Worm (Caenorhabditis elegans) whole organism, mixed stage, embryonic: Measurements from ENCODE around the gene ZK1067.4.

Source experiments
- bed-3 ChIP-seq: fragments of 200-800 bp; sonication (Bioruptor generic); optimal IDR thresholded peaks from 3 replicates; lab custom pipeline; 2018; ENCODE audit warnings: mild to moderate bottlenecking, missing genetic modification characterization, moderate library complexity, missing compliant biosample characterization
- blmp-1 ChIP-seq: fragments of 150-350 bp; optimal IDR thresholded peaks from 2 replicates; lab custom pipeline; 2014; ENCODE audit warnings: missing biosample characterization, missing genetic modification characterization
- ceh-39 ChIP-seq: fragments of 150-350 bp; optimal IDR thresholded peaks from 2 replicates; lab custom pipeline; 2014; ENCODE audit warnings: missing biosample characterization, missing genetic modification characterization
- ceh-83 ChIP-seq: fragments of 200-800 bp; sonication (Bioruptor generic); optimal IDR thresholded peaks from 2 replicates; lab custom pipeline; 2018; ENCODE audit warnings: mild to moderate bottlenecking, missing genetic modification characterization, missing compliant biosample characterization
- ces-1 ChIP-seq: fragments of 150-350 bp; optimal IDR thresholded peaks from 2 replicates; lab custom pipeline; 2014; ENCODE audit warnings: missing biosample characterization, missing genetic modification reagents, missing genetic modification characterization
- cnd-1 ChIP-seq: fragments of 200-800 bp; sonication (Bioruptor generic); optimal IDR thresholded peaks from 2 replicates; lab custom pipeline; 2018; ENCODE audit warnings: mild to moderate bottlenecking, missing genetic modification characterization, missing compliant biosample characterization
- drap-1 ChIP-seq: fragments of 200-800 bp; sonication (Bioruptor generic); optimal IDR thresholded peaks from 3 replicates; lab custom pipeline; 2018; ENCODE audit warnings: mild to moderate bottlenecking, missing genetic modification characterization, missing compliant biosample characterization
- elt-1 ChIP-seq: sonication (generic microtip); optimal IDR thresholded peaks from 2 replicates; lab custom pipeline; 2017; ENCODE audit warnings: missing genetic modification characterization, mild to moderate bottlenecking, missing compliant biosample characterization, antibody characterized with exemption, moderate library complexity, borderline replicate concordance; ENCODE audit not compliant: insufficient read depth
- elt-3 ChIP-seq: fragments of 150-350 bp; optimal IDR thresholded peaks from 2 replicates; lab custom pipeline; 2014; ENCODE audit warnings: missing biosample characterization, missing genetic modification characterization
- flh-1 ChIP-seq: fragments of 200-800 bp; sonication (Bioruptor generic); optimal IDR thresholded peaks from 2 replicates; lab custom pipeline; 2018; ENCODE audit warnings: mild to moderate bottlenecking, missing genetic modification characterization, moderate library complexity, missing compliant biosample characterization
- ham-2 ChIP-seq: fragments of 200-800 bp; sonication (Bioruptor generic); optimal IDR thresholded peaks from 2 replicates; lab custom pipeline; 2018; ENCODE audit warnings: mild to moderate bottlenecking, missing genetic modification characterization, missing compliant biosample characterization
- hlh-1 ChIP-seq: fragments of 150-350 bp; optimal IDR thresholded peaks from 2 replicates; lab custom pipeline; 2014; ENCODE audit warnings: missing biosample characterization, missing genetic modification reagents, missing genetic modification characterization
- lin-13 ChIP-seq: fragments of 150-350 bp; optimal IDR thresholded peaks from 2 replicates; lab custom pipeline; 2014; ENCODE audit warnings: missing biosample characterization, missing genetic modification characterization
- lin-32 ChIP-seq: fragments of 200-800 bp; sonication (Bioruptor generic); optimal IDR thresholded peaks from 2 replicates; lab custom pipeline; 2018; ENCODE audit warnings: mild to moderate bottlenecking, missing genetic modification characterization, missing compliant biosample characterization
- lsy-2 ChIP-seq: fragments of 150-350 bp; optimal IDR thresholded peaks from 2 replicates; lab custom pipeline; 2014; ENCODE audit warnings: missing biosample characterization, missing genetic modification characterization
- mab-5 ChIP-seq: fragments of 150-350 bp; optimal IDR thresholded peaks from 2 replicates; lab custom pipeline; 2014; ENCODE audit warnings: missing biosample characterization, missing genetic modification characterization
- mep-1 ChIP-seq: fragments of 150-350 bp; optimal IDR thresholded peaks from 2 replicates; lab custom pipeline; 2017; ENCODE audit warnings: missing biosample characterization, missing genetic modification reagents, missing genetic modification characterization, inconsistent platforms
- mls-2 ChIP-seq: sonication (generic microtip); optimal IDR thresholded peaks from 2 replicates; lab custom pipeline; 2016; ENCODE audit warnings: mild to moderate bottlenecking, missing genetic modification characterization, moderate library complexity, missing compliant biosample characterization
- nhr-12 ChIP-seq: fragments of 150-350 bp; optimal IDR thresholded peaks from 2 replicates; lab custom pipeline; 2014; ENCODE audit warnings: missing biosample characterization, missing genetic modification characterization
- nhr-2 ChIP-seq: fragments of 150-350 bp; optimal IDR thresholded peaks from 2 replicates; lab custom pipeline; 2014; ENCODE audit warnings: missing biosample characterization, missing genetic modification characterization
- nhr-237 ChIP-seq: fragments of 150-350 bp; optimal IDR thresholded peaks from 2 replicates; lab custom pipeline; 2014; ENCODE audit warnings: missing biosample characterization, missing genetic modification characterization
- nhr-28 ChIP-seq: fragments of 150-350 bp; optimal IDR thresholded peaks from 2 replicates; lab custom pipeline; 2014; ENCODE audit warnings: missing biosample characterization, missing genetic modification characterization
- nhr-76 ChIP-seq: sonication (generic microtip); optimal IDR thresholded peaks from 2 replicates; lab custom pipeline; 2017; ENCODE audit warnings: missing biosample characterization, missing genetic modification characterization
- pha-4 ChIP-seq: fragments of 150-350 bp; optimal IDR thresholded peaks from 2 replicates; lab custom pipeline; 2018; ENCODE audit warnings: missing biosample characterization, missing genetic modification reagents, missing genetic modification characterization
- snpc-4 ChIP-seq: fragments of 150-350 bp; optimal IDR thresholded peaks from 2 replicates; lab custom pipeline; 2014; ENCODE audit warnings: missing biosample characterization, missing genetic modification characterization
- sptf-1 ChIP-seq: sonication (generic microtip); optimal IDR thresholded peaks from 2 replicates; lab custom pipeline; 2017; ENCODE audit warnings: mild to moderate bottlenecking, missing genetic modification characterization, moderate library complexity, missing compliant biosample characterization
- tbx-8 ChIP-seq: fragments of 200-800 bp; sonication (Bioruptor generic); optimal IDR thresholded peaks from 2 replicates; lab custom pipeline; 2018; ENCODE audit warnings: mild to moderate bottlenecking, missing genetic modification characterization, moderate library complexity, missing compliant biosample characterization
- unc-120 ChIP-seq: sonication (generic microtip); optimal IDR thresholded peaks from 2 replicates; lab custom pipeline; 2017; ENCODE audit warnings: missing genetic modification characterization, missing compliant biosample characterization; ENCODE audit not compliant: poor library complexity, severe bottlenecking
- unc-62 ChIP-seq: fragments of 150-350 bp; optimal IDR thresholded peaks from 2 replicates; lab custom pipeline; 2014; ENCODE audit warnings: missing biosample characterization, missing genetic modification reagents, missing genetic modification characterization
- zip-8 ChIP-seq: fragments of 150-350 bp; optimal IDR thresholded peaks from 2 replicates; lab custom pipeline; 2014; ENCODE audit warnings: missing biosample characterization, missing genetic modification characterization
- ztf-11 ChIP-seq: fragments of 150-350 bp; optimal IDR thresholded peaks from 2 replicates; lab custom pipeline; 2014; ENCODE audit warnings: missing biosample characterization, missing genetic modification characterization

The ZK1067.4 gene

ce11 chrII:9181155-9181554, 29.0 kb upstream of the ZK1067.4 start:
- TF ChIP-seq blmp-1 (tag; lab: Kevin White, UChicago), result no peak
- no peak for TF ChIP-seq nhr-237 (tag; lab: Kevin White, UChicago)

- peak; percentile 53 for TF ChIP-seq pha-4 (tag; lab: Kevin White, UChicago)
- TF ChIP-seq ham-2, result no peak
These were observed 24.3 kb upstream of the ZK1067.4 start for ce11 chrII:9185915-9186314.

- TF ChIP-seq ces-1 (no peak), flh-1 (GFP tag; lab: Kevin White, UChicago) (no peak), ceh-83 (no peak), zip-8 (tag; lab: Kevin White, UChicago) (no peak), snpc-4 (tag; lab: Kevin White, UChicago) (no peak), blmp-1 (tag; lab: Kevin White, UChicago) (no peak), nhr-2 (tag; lab: Kevin White, UChicago) (no peak), sptf-1 (tag; lab: Kevin White, UChicago) (no peak), nhr-76 (tag; lab: Kevin White, UChicago) (no peak), lsy-2 (tag; lab: Kevin White, UChicago) (no peak), elt-3 (no peak), hlh-1 (no peak), pha-4 (tag; lab: Kevin White, UChicago) (no peak), ham-2 (no peak), mls-2 (tag; lab: Kevin White, UChicago) (no peak), nhr-12 (tag; lab: Kevin White, UChicago) (no peak)
These were observed 21.8 kb upstream of the ZK1067.4 start, which contains the start of gene sym-2 for ce11 chrII:9188380-9188779. sym-2 (minus strand) TSS chrII:9188480.

ce11 chrII:9189648-9190047, 20.5 kb upstream of the ZK1067.4 start:
- TF ChIP-seq flh-1 (GFP tag; lab: Kevin White, UChicago) (no peak), nhr-76 (tag; lab: Kevin White, UChicago) (no peak), mep-1 (tag; lab: Kevin White, UChicago) (no peak), ceh-39 (tag; lab: Kevin White, UChicago) (no peak), tbx-8 (GFP tag; lab: Kevin White, UChicago) (no peak), lin-32 (GFP tag; lab: Kevin White, UChicago) (no peak), cnd-1 (no peak)
- TF ChIP-seq, all 35 proteins: peak for 0

- TF ChIP-seq nhr-28 (tag; lab: Kevin White, UChicago) (no peak), drap-1 (GFP tag; lab: Kevin White, UChicago) (no peak), mab-5 (no peak), nhr-2 (tag; lab: Kevin White, UChicago) (no peak), unc-62 (GFP tag; lab: Kevin White, UChicago) (no peak), ztf-11 (tag; lab: Kevin White, UChicago) (no peak), elt-3 (no peak), ham-2 (peak; percentile 31), unc-120 (tag; lab: Kevin White, UChicago) (no peak), lin-13 (tag; lab: Kevin White, UChicago) (no peak), cnd-1 (no peak), nhr-237 (tag; lab: Kevin White, UChicago) (no peak), elt-1 (tag; lab: Kevin White, UChicago) (peak; percentile 71)
These were observed 19.6 kb upstream of the ZK1067.4 start for ce11 chrII:9190513-9191099.

- TF ChIP-seq mab-5 (no peak), snpc-4 (tag; lab: Kevin White, UChicago) (no peak), flh-1 (GFP tag; lab: Kevin White, UChicago) (no peak), nhr-28 (tag; lab: Kevin White, UChicago) (no peak), bed-3 (no peak)
These were observed 16.0 kb upstream of the ZK1067.4 start, which contains the start of gene twk-4 for ce11 chrII:9194195-9194594. twk-4 (minus strand) TSS chrII:9194295.
